Worm (Caenorhabditis elegans) whole organism, L4 larva: ENCODE measurements around the gene abcf-3.

Experiments
- F37D6.2 ChIP-seq: sonication (generic microtip); optimal IDR thresholded peaks from 2 replicates; lab custom pipeline; 2016; ENCODE audit warnings: mild to moderate bottlenecking, missing genetic modification characterization, missing compliant biosample characterization
- F49E8.2 ChIP-seq: sonication (generic microtip); optimal IDR thresholded peaks from 2 replicates; lab custom pipeline; 2016; ENCODE audit warnings: missing compliant biosample characterization, mild to moderate bottlenecking, missing genetic modification characterization, borderline replicate concordance
- T26A8.4 ChIP-seq: fragments of 200-800 bp; sonication (Bioruptor generic); IDR thresholded peaks from 2 replicates; pipeline ENCODE4 v1.3.6; 2022; ENCODE audit warnings: missing genetic modification characterization, missing compliant biosample characterization
- Y48G9A.11 ChIP-seq: fragments of 200-800 bp; sonication (Bioruptor generic); IDR thresholded peaks from 2 replicates; pipeline ENCODE4 v1.3.6; 2022; ENCODE audit warnings: missing genetic modification reagents, missing genetic modification characterization, missing compliant biosample characterization
- daf-16 ChIP-seq, 3 experiments: sonication (generic microtip); optimal IDR thresholded peaks; 2 replicates each; lab custom pipeline; 2016 to 2017; ENCODE audit warnings: missing genetic modification characterization in 3 of 3, missing genetic modification reagents in 3 of 3, mild to moderate bottlenecking in 2 of 3, missing compliant biosample characterization in 2 of 3, missing biosample characterization in 1 of 3, moderate library complexity in 1 of 3
- dmd-6 ChIP-seq: fragments of 200-800 bp; sonication (Bioruptor generic); IDR thresholded peaks from 2 replicates; pipeline ENCODE4 v1.3.6; 2022; ENCODE audit warnings: missing genetic modification reagents, missing genetic modification characterization, missing compliant biosample characterization
- dpl-1 ChIP-seq: fragments of 150-350 bp; optimal IDR thresholded peaks from 2 replicates; lab custom pipeline; 2014; ENCODE audit warnings: missing biosample characterization, missing genetic modification reagents, missing genetic modification characterization
- dve-1 ChIP-seq: sonication (generic microtip); optimal IDR thresholded peaks from 2 replicates; lab custom pipeline; 2017; ENCODE audit warnings: antibody characterized with exemption, mild to moderate bottlenecking, missing genetic modification characterization, missing compliant biosample characterization; ENCODE audit not compliant: insufficient read depth
- egl-27 ChIP-seq: sonication (generic microtip); optimal IDR thresholded peaks from 3 replicates; lab custom pipeline; 2017; ENCODE audit warnings: missing biosample characterization, missing genetic modification reagents, missing genetic modification characterization
- fos-1 ChIP-seq: fragments of 150-350 bp; optimal IDR thresholded peaks from 2 replicates; lab custom pipeline; 2014; ENCODE audit warnings: missing biosample characterization, missing genetic modification characterization
- hif-1 ChIP-seq, 2 experiments: sonication (generic microtip); optimal IDR thresholded peaks; 2 replicates each; lab custom pipeline; 2016 to 2017; ENCODE audit warnings: missing compliant biosample characterization in 2 of 2, missing genetic modification characterization in 2 of 2, missing genetic modification reagents in 2 of 2, missing genotype in 2 of 2, mild to moderate bottlenecking in 1 of 2
- hlh-11 ChIP-seq: fragments of 200-800 bp; sonication (Bioruptor generic); optimal IDR thresholded peaks from 2 replicates; lab custom pipeline; 2018; ENCODE audit warnings: mild to moderate bottlenecking, missing genetic modification characterization, missing compliant biosample characterization
- hlh-30 ChIP-seq: sonication (generic microtip); optimal IDR thresholded peaks from 2 replicates; lab custom pipeline; 2017; ENCODE audit warnings: antibody characterized with exemption, mild to moderate bottlenecking, missing genetic modification characterization, missing compliant biosample characterization; ENCODE audit not compliant: insufficient read depth
- hmg-1.1 ChIP-seq: fragments of 200-800 bp; sonication (Bioruptor generic); IDR thresholded peaks from 2 replicates; pipeline ENCODE4 v1.3.6; 2022; ENCODE audit warnings: missing genetic modification reagents, missing genetic modification characterization, missing compliant biosample characterization
- jun-1 ChIP-seq: fragments of 150-350 bp; optimal IDR thresholded peaks from 2 replicates; lab custom pipeline; 2014; ENCODE audit warnings: missing biosample characterization, missing genetic modification reagents, missing genetic modification characterization
- lin-29 ChIP-seq: fragments of 200-800 bp; sonication (Bioruptor generic); IDR thresholded peaks from 2 replicates; pipeline ENCODE4 v1.3.6; 2022; ENCODE audit warnings: missing genetic modification reagents, missing genetic modification characterization, missing compliant biosample characterization
- lin-38 ChIP-seq: fragments of 200-800 bp; sonication (Bioruptor generic); IDR thresholded peaks from 2 replicates; pipeline ENCODE4 v1.3.6; 2022; ENCODE audit warnings: missing genetic modification reagents, missing genetic modification characterization, missing compliant biosample characterization
- lsy-2 ChIP-seq, 2 experiments: fragments of 150-350 bp in 1 of 2; sonication (generic microtip) in 1 of 2; optimal IDR thresholded peaks; 2 replicates each; lab custom pipeline; 2014 to 2017; ENCODE audit warnings: missing biosample characterization in 2 of 2, missing genetic modification characterization in 2 of 2
- madf-5 ChIP-seq, 2 experiments: fragments of 200-800 bp; sonication (Bioruptor generic); IDR thresholded peaks; 2 replicates each; pipeline ENCODE4 v1.3.6; 2022; ENCODE audit warnings: missing compliant biosample characterization in 2 of 2, missing genetic modification characterization in 2 of 2
- mdl-1 ChIP-seq, 2 experiments: fragments of 150-350 bp in 1 of 2; sonication (generic microtip) in 1 of 2; optimal IDR thresholded peaks; 2 replicates each; lab custom pipeline; 2014 to 2017; ENCODE audit warnings: missing biosample characterization in 2 of 2, missing genetic modification characterization in 2 of 2
- mep-1 ChIP-seq: fragments of 150-350 bp; sonication (generic microtip); optimal IDR thresholded peaks from 3 replicates; lab custom pipeline; 2014; ENCODE audit warnings: missing biosample characterization, missing genetic modification characterization
- mes-2 ChIP-seq: sonication (generic microtip); optimal IDR thresholded peaks from 2 replicates; lab custom pipeline; 2016; ENCODE audit warnings: missing genotype, mild to moderate bottlenecking, missing genetic modification characterization, missing compliant biosample characterization; ENCODE audit not compliant: poor library complexity, severe bottlenecking
- mxl-3 ChIP-seq: fragments of 200-800 bp; sonication (Bioruptor generic); optimal IDR thresholded peaks from 2 replicates; lab custom pipeline; 2018; ENCODE audit warnings: mild to moderate bottlenecking, missing genetic modification characterization, missing compliant biosample characterization
- nhr-102 ChIP-seq: sonication (generic microtip); optimal IDR thresholded peaks from 2 replicates; lab custom pipeline; 2016; ENCODE audit warnings: mild to moderate bottlenecking, missing genetic modification characterization, moderate library complexity, missing compliant biosample characterization
- nhr-11 ChIP-seq: fragments of 150-350 bp; optimal IDR thresholded peaks from 2 replicates; lab custom pipeline; 2014; ENCODE audit warnings: missing biosample characterization, missing genetic modification characterization
- nhr-25 ChIP-seq: sonication (generic microtip); optimal IDR thresholded peaks from 2 replicates; lab custom pipeline; 2017; ENCODE audit warnings: missing genetic modification characterization, mild to moderate bottlenecking, missing compliant biosample characterization, antibody characterized with exemption, moderate library complexity, borderline replicate concordance; ENCODE audit not compliant: insufficient read depth
- nhr-28 ChIP-seq: fragments of 150-350 bp; optimal IDR thresholded peaks from 2 replicates; lab custom pipeline; 2014; ENCODE audit warnings: missing biosample characterization, missing genetic modification characterization
- nhr-48 ChIP-seq: sonication (generic microtip); optimal IDR thresholded peaks from 2 replicates; lab custom pipeline; 2016; ENCODE audit warnings: mild to moderate bottlenecking, missing genetic modification characterization, missing compliant biosample characterization
- nhr-6 ChIP-seq: fragments of 150-350 bp; optimal IDR thresholded peaks from 2 replicates; lab custom pipeline; 2014; ENCODE audit warnings: missing biosample characterization, missing genetic modification characterization
- nhr-76 ChIP-seq: fragments of 150-350 bp; optimal IDR thresholded peaks from 2 replicates; lab custom pipeline; 2014; ENCODE audit warnings: missing biosample characterization, missing genetic modification characterization
- nhr-77 ChIP-seq: fragments of 150-350 bp; optimal IDR thresholded peaks from 2 replicates; lab custom pipeline; 2014; ENCODE audit warnings: missing biosample characterization, missing genetic modification characterization
- php-3 ChIP-seq: fragments of 200-800 bp; sonication (Bioruptor generic); IDR thresholded peaks from 2 replicates; pipeline ENCODE4 v1.3.6; 2022; ENCODE audit warnings: missing genetic modification reagents, missing genetic modification characterization, missing compliant biosample characterization
- rbr-2 ChIP-seq: sonication (generic microtip); optimal IDR thresholded peaks from 2 replicates; lab custom pipeline; 2016; ENCODE audit warnings: missing genotype, missing genetic modification characterization, missing compliant biosample characterization
- snpc-4 ChIP-seq: fragments of 150-350 bp; optimal IDR thresholded peaks from 2 replicates; lab custom pipeline; 2014; ENCODE audit warnings: missing biosample characterization, missing genetic modification characterization
- unc-130 ChIP-seq: sonication (generic microtip); optimal IDR thresholded peaks from 2 replicates; lab custom pipeline; 2016; ENCODE audit warnings: missing genetic modification reagents, missing genetic modification characterization, missing compliant biosample characterization
- unc-62 ChIP-seq, 3 experiments: fragments of 150-350 bp in 1 of 3; sonication (generic microtip); optimal IDR thresholded peaks in 2 of 3; peaks in 1 of 3; 1 replicate in 1 of 3; 2 replicates in 2 of 3; lab custom pipeline; 2014 to 2017; ENCODE audit warnings: missing biosample characterization in 3 of 3, missing genetic modification characterization in 3 of 3, missing genetic modification reagents in 3 of 3, missing genotype in 1 of 3
- zag-1 ChIP-seq: fragments of 150-350 bp; optimal IDR thresholded peaks from 2 replicates; lab custom pipeline; 2014; ENCODE audit warnings: missing biosample characterization, missing genetic modification characterization
- zip-11 ChIP-seq: fragments of 200-800 bp; sonication (Bioruptor generic); IDR thresholded peaks from 2 replicates; pipeline ENCODE4 v1.3.6; 2022; ENCODE audit warnings: missing genetic modification characterization, missing compliant biosample characterization
- ztf-7 ChIP-seq: fragments of 150-350 bp; optimal IDR thresholded peaks from 2 replicates; lab custom pipeline; 2014; ENCODE audit warnings: missing biosample characterization, missing genetic modification characterization

abcf-3 gene

DNA sequence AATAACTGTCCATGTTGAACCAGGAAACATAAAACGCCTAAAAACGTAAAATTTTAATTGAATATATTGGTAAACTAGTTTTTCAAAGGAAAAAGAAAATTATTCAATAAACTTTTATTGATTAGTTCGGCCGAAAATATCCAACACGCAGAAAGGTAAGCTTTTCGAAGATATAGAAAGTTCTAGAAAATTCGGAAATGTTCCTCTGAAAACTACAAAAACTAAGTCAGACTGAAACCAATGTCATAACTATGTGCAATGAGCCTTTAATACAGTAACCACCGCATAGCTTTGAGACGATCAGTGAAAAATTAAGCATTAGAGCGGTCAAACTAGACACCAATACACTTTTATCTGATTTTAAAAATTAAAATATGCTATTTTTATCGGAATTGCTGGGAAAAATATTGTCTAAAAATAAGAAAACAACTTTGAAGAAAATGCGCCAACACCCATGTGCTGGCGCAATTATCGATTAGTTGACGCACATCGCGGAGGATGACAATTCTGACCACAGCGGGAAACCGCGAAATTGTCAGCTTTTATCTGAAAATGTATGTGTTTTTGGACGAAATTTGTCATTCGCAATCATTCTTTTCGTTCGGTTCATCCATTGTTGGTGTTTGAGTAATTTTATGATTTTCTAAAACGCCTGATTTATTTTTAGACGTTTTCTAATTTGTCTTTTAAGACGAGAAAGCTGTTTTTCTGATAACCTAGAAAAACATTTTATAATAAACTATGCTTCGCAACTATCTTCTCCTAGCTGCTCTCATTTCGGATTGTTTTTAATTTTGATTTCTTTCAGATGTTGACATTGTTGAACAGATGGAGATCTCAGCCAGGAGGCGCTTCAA is 25.4 kb downstream of the abcf-3 start, which contains the start of the genes C23G10.7 and rpn-2:
C23G10.7 (minus strand) TSS at position 37 of the 857 bp plus-strand sequence.
rpn-2 (plus strand) TSS at position 807 of the 857 bp plus-strand sequence.
- peak; percentile 60; the same call in 1 of the 2 replicates for TF ChIP-seq Y48G9A.11 (GFP tag; lab: Robert Waterston, UW)
- peak; percentile 1 for TF ChIP-seq nhr-48
- peak; percentile 40 for TF ChIP-seq hlh-30 (tag; lab: Kevin White, UChicago)
- no peak for TF ChIP-seq mxl-3
- no peak for TF ChIP-seq nhr-76 (tag; lab: Kevin White, UChicago)
- TF ChIP-seq nhr-25 (tag; lab: Kevin White, UChicago): no peak
- TF ChIP-seq nhr-102 (tag; lab: Kevin White, UChicago): peak; percentile 55
- peak; percentile 10 for TF ChIP-seq F37D6.2
- TF ChIP-seq F49E8.2: peak; percentile 71
- no peak for TF ChIP-seq hlh-11 (tag; lab: Kevin White, UChicago)
- TF ChIP-seq fos-1 (tag; lab: Kevin White, UChicago): no peak
- no peak for TF ChIP-seq php-3 (GFP tag; lab: Robert Waterston, UW)
- TF ChIP-seq mes-2: peak; percentile 64
- no peak for TF ChIP-seq snpc-4 (tag; lab: Kevin White, UChicago)
- peak; percentile 65 for TF ChIP-seq rbr-2 (tag; lab: Kevin White, UChicago)
- TF ChIP-seq jun-1 (tag; lab: Kevin White, UChicago): no peak
- TF ChIP-seq daf-16 (GFP tag; optimal IDR thresholded peaks at IDR 0.05; lab: Kevin White, UChicago): peak in 1 of 2 experiments; percentile 52
- peak; percentile 65 for TF ChIP-seq daf-16 (tag; optimal IDR thresholded peaks at IDR 0.05; lab: Kevin White, UChicago)
- peak in 1 of 2 experiments; percentile 28 for TF ChIP-seq hif-1 (tag; optimal IDR thresholded peaks at IDR 0.05; lab: Kevin White, UChicago)
- peak; percentile 41 for TF ChIP-seq ztf-7
- no peak for TF ChIP-seq madf-5 (GFP tag; IDR thresholded peaks at IDR 0.05; lab: Robert Waterston, UW)
- peak in 1 of 2 experiments; percentile 80 for TF ChIP-seq lsy-2 (tag; optimal IDR thresholded peaks at IDR 0.05; lab: Kevin White, UChicago)
- TF ChIP-seq mep-1: peak; percentile 64
- no peak for TF ChIP-seq zag-1 (tag; lab: Kevin White, UChicago)
- peak; percentile 53; the same call in 1 of the 2 replicates for TF ChIP-seq hmg-1.1 (GFP tag; lab: Robert Waterston, UW)
- peak; percentile 31; the same call in 1 of the 2 replicates for TF ChIP-seq dmd-6 (GFP tag; lab: Robert Waterston, UW)
- no peak for TF ChIP-seq egl-27 (tag; lab: Kevin White, UChicago)
- peak; percentile 69 for TF ChIP-seq dve-1 (tag; lab: Kevin White, UChicago)
- peak; percentile 75 for TF ChIP-seq dpl-1
- no peak for TF ChIP-seq nhr-77
- no peak for TF ChIP-seq zip-11
- TF ChIP-seq mdl-1 (tag; optimal IDR thresholded peaks at IDR 0.05; lab: Kevin White, UChicago): no peak
- peak; percentile 70 for TF ChIP-seq T26A8.4 (GFP tag; lab: Robert Waterston, UW)
- peak; percentile 77 for TF ChIP-seq lin-38 (GFP tag; lab: Robert Waterston, UW)
- peak; percentile 48 for TF ChIP-seq nhr-11
- peak; percentile 49 for TF ChIP-seq unc-130 (GFP tag; lab: Kevin White, UChicago)
- TF ChIP-seq nhr-6 (tag; lab: Kevin White, UChicago): peak; percentile 66
- TF ChIP-seq nhr-28 (tag; lab: Kevin White, UChicago): peak; percentile 35
- no peak for TF ChIP-seq lin-29

DNA sequence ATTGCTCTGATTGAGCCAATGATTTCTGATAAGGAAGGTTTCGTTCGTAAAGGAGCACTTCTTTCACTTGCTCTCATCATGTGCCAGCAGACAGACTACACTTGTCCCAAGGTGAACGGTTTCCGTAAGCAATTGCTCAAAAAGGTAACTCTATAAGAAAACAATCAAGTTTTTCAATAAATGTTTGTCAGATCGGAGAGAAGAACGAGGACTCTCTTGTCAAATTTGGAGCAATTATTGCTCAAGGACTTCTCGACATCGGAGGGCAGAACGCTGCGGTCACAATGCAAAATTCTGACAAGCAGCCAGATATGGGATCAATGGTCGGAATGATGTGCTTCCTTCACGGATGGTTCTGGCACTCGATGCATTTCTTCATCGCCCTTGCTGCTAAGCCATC is 28.1 kb downstream of the abcf-3 start:
- TF ChIP-seq lsy-2 (tag; optimal IDR thresholded peaks at IDR 0.05; lab: Kevin White, UChicago) (no peak), unc-62 (GFP tag; optimal IDR thresholded peaks at IDR 0.05 in 1 of 2; lab: Kevin White, UChicago) (peak in 1 of 2 experiments; percentile 97), unc-62 (tag; optimal IDR thresholded peaks at IDR 0.05; lab: Kevin White, UChicago) (no peak)
